Fruit fly (Drosophila melanogaster) whole organism, embryonic: ENCODE data around the gene Rbfox1.

Experiments
- Bgb ChIP-seq: fragments of 200-800 bp; sonication (Bioruptor generic); IDR thresholded peaks from 2 replicates; pipeline ENCODE4 v1.3.6; 2022; ENCODE audit warnings: missing biosample characterization, missing genetic modification characterization; ENCODE audit not compliant: partially characterized antibody
- Blimp-1 ChIP-seq: fragments of 200-800 bp; sonication (Bioruptor generic); optimal IDR thresholded peaks from 3 replicates; lab custom pipeline; 2018; ENCODE audit warnings: missing biosample characterization, missing genetic modification characterization, mild to moderate bottlenecking, moderate library complexity, missing genetic modification reagents
- C15 ChIP-seq: fragments of 200-800 bp; sonication (Bioruptor generic); IDR thresholded peaks from 3 replicates; pipeline ENCODE4 v1.3.6; 2022; ENCODE audit warnings: missing biosample characterization, missing genetic modification characterization
- CG10267 ChIP-seq: fragments of 200-800 bp; sonication (Bioruptor generic); optimal IDR thresholded peaks from 2 replicates; lab custom pipeline; 2018; ENCODE audit warnings: missing biosample characterization, mild to moderate bottlenecking, missing genetic modification characterization, moderate library complexity
- CG10565 ChIP-seq: fragments of 200-800 bp; sonication (Bioruptor generic); optimal IDR thresholded peaks from 3 replicates; lab custom pipeline; 2016; ENCODE audit warnings: missing biosample characterization, mild to moderate bottlenecking, missing genetic modification characterization
- CG11696 ChIP-seq: fragments of 200-800 bp; sonication (Bioruptor generic); IDR thresholded peaks from 2 replicates; pipeline ENCODE4 v1.3.6; 2022; ENCODE audit warnings: missing biosample characterization, missing genetic modification characterization
- CG13287 ChIP-seq: fragments of 200-800 bp; sonication (Bioruptor generic); IDR thresholded peaks from 2 replicates; pipeline ENCODE4 v1.3.6; 2022; ENCODE audit warnings: missing biosample characterization, missing genetic modification characterization; ENCODE audit not compliant: partially characterized antibody
- CG14441 ChIP-seq: fragments of 200-800 bp; sonication (Bioruptor generic); IDR thresholded peaks from 2 replicates; pipeline ENCODE4 v1.3.6; 2022; ENCODE audit warnings: missing biosample characterization, missing genetic modification characterization
- CG15601 ChIP-seq: fragments of 200-800 bp; sonication (Bioruptor generic); optimal IDR thresholded peaks from 3 replicates; lab custom pipeline; 2019; ENCODE audit warnings: missing biosample characterization, mild to moderate bottlenecking, missing genetic modification characterization, moderate library complexity
- CG15696 ChIP-seq: fragments of 200-800 bp; sonication (Bioruptor generic); optimal IDR thresholded peaks from 2 replicates; lab custom pipeline; 2019; ENCODE audit warnings: missing biosample characterization, mild to moderate bottlenecking, missing genetic modification characterization, moderate library complexity
- CG1603 ChIP-seq: fragments of 200-800 bp; sonication (Bioruptor generic); optimal IDR thresholded peaks from 2 replicates; lab custom pipeline; 2019; ENCODE audit warnings: missing biosample characterization, mild to moderate bottlenecking, missing genetic modification characterization, moderate library complexity
- CG17802 ChIP-seq: fragments of 200-800 bp; sonication (Bioruptor generic); optimal IDR thresholded peaks from 2 replicates; lab custom pipeline; 2018; ENCODE audit warnings: missing biosample characterization, mild to moderate bottlenecking, missing genetic modification characterization, moderate library complexity
- CG2712 ChIP-seq: fragments of 200-800 bp; optimal IDR thresholded peaks from 3 replicates; lab custom pipeline; 2019; ENCODE audit warnings: missing biosample characterization, mild to moderate bottlenecking, missing genetic modification characterization, moderate library complexity
- CG30403 ChIP-seq: fragments of 200-800 bp; sonication (Bioruptor generic); optimal IDR thresholded peaks from 3 replicates; lab custom pipeline; 2016; ENCODE audit warnings: missing biosample characterization, missing genetic modification characterization
- CG34376 ChIP-seq: fragments of 200-800 bp; sonication (Bioruptor generic); optimal IDR thresholded peaks from 2 replicates; lab custom pipeline; 2018; ENCODE audit warnings: missing biosample characterization, mild to moderate bottlenecking, missing genetic modification characterization
- CG3838 ChIP-seq: fragments of 200-800 bp; sonication (Bioruptor generic); optimal IDR thresholded peaks from 3 replicates; lab custom pipeline; 2016; ENCODE audit warnings: missing biosample characterization, missing genetic modification characterization
- CG42726 ChIP-seq: fragments of 200-800 bp; sonication (Bioruptor generic); IDR thresholded peaks from 2 replicates; pipeline ENCODE4 v1.3.6; 2022; ENCODE audit warnings: missing biosample characterization, missing genetic modification characterization; ENCODE audit not compliant: partially characterized antibody
- CG43689 ChIP-seq: fragments of 200-800 bp; sonication (Bioruptor generic); IDR thresholded peaks from 2 replicates; pipeline ENCODE4 v1.3.6; 2022; ENCODE audit warnings: missing biosample characterization, missing genetic modification characterization
- CG4707 ChIP-seq: fragments of 200-800 bp; sonication (Bioruptor generic); optimal IDR thresholded peaks from 2 replicates; lab custom pipeline; 2018; ENCODE audit warnings: missing biosample characterization, mild to moderate bottlenecking, missing genetic modification characterization, moderate library complexity
- CG4730 ChIP-seq: fragments of 200-800 bp; sonication (Bioruptor generic); IDR thresholded peaks from 2 replicates; pipeline ENCODE4 v1.3.6; 2022; ENCODE audit warnings: missing biosample characterization, missing genetic modification characterization
- CG5953 ChIP-seq: fragments of 200-800 bp; sonication (Bioruptor generic); IDR thresholded peaks from 2 replicates; pipeline ENCODE4 v1.3.6; 2022; ENCODE audit warnings: missing biosample characterization, missing genetic modification characterization
- CG6854 ChIP-seq: fragments of 200-800 bp; sonication (Bioruptor generic); optimal IDR thresholded peaks from 3 replicates; lab custom pipeline; 2017; ENCODE audit warnings: missing biosample characterization, mild to moderate bottlenecking, missing genetic modification characterization
- CG7357 ChIP-seq: fragments of 200-800 bp; sonication (Bioruptor generic); IDR thresholded peaks from 3 replicates; pipeline ENCODE4 v1.3.6; 2022; ENCODE audit warnings: missing biosample characterization, missing genetic modification characterization
- CG7928 ChIP-seq: fragments of 200-800 bp; sonication (Bioruptor generic); optimal IDR thresholded peaks from 2 replicates; lab custom pipeline; 2017; ENCODE audit warnings: missing biosample characterization, mild to moderate bottlenecking, missing genetic modification characterization
- CG8290 ChIP-seq, 3 experiments: fragments of 200-800 bp; sonication (Bioruptor generic); optimal IDR thresholded peaks; 2 replicates each; lab custom pipeline; 2016 to 2019; ENCODE audit warnings: missing biosample characterization in 3 of 3, missing genetic modification characterization in 3 of 3, mild to moderate bottlenecking in 2 of 3, moderate library complexity in 1 of 3
- CG8359 ChIP-seq: fragments of 200-800 bp; sonication (Bioruptor generic); optimal IDR thresholded peaks from 2 replicates; lab custom pipeline; 2017; ENCODE audit warnings: missing biosample characterization, mild to moderate bottlenecking, missing genetic modification characterization, borderline replicate concordance
- CG8765 ChIP-seq: fragments of 200-800 bp; sonication (Bioruptor generic); IDR thresholded peaks from 2 replicates; pipeline ENCODE4 v1.3.6; 2022; ENCODE audit warnings: missing biosample characterization, missing genetic modification characterization
- CrebB ChIP-seq: fragments of 200-800 bp; sonication (Bioruptor generic); optimal IDR thresholded peaks from 3 replicates; lab custom pipeline; 2018; ENCODE audit warnings: missing biosample characterization, mild to moderate bottlenecking, missing genetic modification characterization
- Ets97D ChIP-seq: fragments of 200-800 bp; sonication (Bioruptor generic); optimal IDR thresholded peaks from 3 replicates; lab custom pipeline; 2016; ENCODE audit warnings: missing biosample characterization, missing genetic modification characterization
- Hand ChIP-seq: fragments of 200-800 bp; sonication (Bioruptor generic); optimal IDR thresholded peaks from 2 replicates; lab custom pipeline; 2017; ENCODE audit warnings: mild to moderate bottlenecking, missing biosample characterization, missing genetic modification reagents, missing genetic modification characterization
- HmgD ChIP-seq: fragments of 200-800 bp; sonication (Bioruptor generic); optimal IDR thresholded peaks from 3 replicates; lab custom pipeline; 2016; ENCODE audit warnings: missing biosample characterization, missing genetic modification characterization
- Lim3 ChIP-seq: fragments of 200-800 bp; sonication (Bioruptor generic); IDR thresholded peaks from 2 replicates; pipeline ENCODE4 v1.3.6; 2022; ENCODE audit warnings: missing biosample characterization, missing genetic modification characterization
- Mad ChIP-seq: fragments of 200-800 bp; sonication (Bioruptor generic); optimal IDR thresholded peaks from 2 replicates; lab custom pipeline; 2016; ENCODE audit warnings: missing biosample characterization, missing genetic modification characterization
- Max ChIP-seq: fragments of 200-800 bp; sonication (Bioruptor generic); optimal IDR thresholded peaks from 2 replicates; lab custom pipeline; 2016; ENCODE audit warnings: missing biosample characterization, mild to moderate bottlenecking, missing genetic modification characterization
- Nf-YC ChIP-seq: fragments of 200-800 bp; optimal IDR thresholded peaks from 3 replicates; lab custom pipeline; 2019; ENCODE audit warnings: missing biosample characterization, mild to moderate bottlenecking, missing genetic modification characterization, moderate library complexity
- Xrp1 ChIP-seq: fragments of 200-800 bp; sonication (Bioruptor generic); IDR thresholded peaks from 2 replicates; pipeline ENCODE4 v1.3.6; 2022; ENCODE audit warnings: missing biosample characterization, missing genetic modification characterization
- ara ChIP-seq: fragments of 200-800 bp; sonication (Bioruptor generic); IDR thresholded peaks from 2 replicates; pipeline ENCODE4 v1.3.6; 2022; ENCODE audit warnings: missing biosample characterization, missing genetic modification characterization
- az2 ChIP-seq: fragments of 200-800 bp; sonication (Bioruptor generic); optimal IDR thresholded peaks from 3 replicates; lab custom pipeline; 2016; ENCODE audit warnings: missing biosample characterization, missing genetic modification characterization
- danr ChIP-seq: fragments of 200-800 bp; sonication (Bioruptor generic); IDR thresholded peaks from 2 replicates; pipeline ENCODE4 v1.3.6; 2022; ENCODE audit warnings: missing biosample characterization, missing genetic modification characterization
- dimm ChIP-seq: fragments of 200-800 bp; sonication (Bioruptor generic); IDR thresholded peaks from 2 replicates; pipeline ENCODE4 v1.3.6; 2022; ENCODE audit warnings: missing biosample characterization, missing genetic modification characterization
- fd3F ChIP-seq: fragments of 200-800 bp; sonication (Bioruptor generic); optimal IDR thresholded peaks from 2 replicates; lab custom pipeline; 2018; ENCODE audit warnings: missing biosample characterization, mild to moderate bottlenecking, missing genetic modification characterization, moderate library complexity
- hb ChIP-seq: fragments of 200-800 bp; sonication (Bioruptor generic); IDR thresholded peaks from 3 replicates; pipeline ENCODE4 v1.3.6; 2022; ENCODE audit warnings: missing biosample characterization, missing genetic modification characterization; ENCODE audit not compliant: partially characterized antibody
- hth ChIP-seq: fragments of >200 bp; optimal IDR thresholded peaks from 2 replicates; lab custom pipeline; 2017; ENCODE audit warnings: inconsistent platforms
- ind ChIP-seq: fragments of 200-800 bp; sonication (Bioruptor generic); optimal IDR thresholded peaks from 3 replicates; lab custom pipeline; 2016; ENCODE audit warnings: missing biosample characterization, missing genetic modification characterization
- phol ChIP-seq: fragments of 200-800 bp; sonication (Bioruptor generic); optimal IDR thresholded peaks from 3 replicates; lab custom pipeline; 2018; ENCODE audit warnings: missing biosample characterization, mild to moderate bottlenecking, missing genetic modification characterization, moderate library complexity
- ro ChIP-seq: fragments of 200-800 bp; sonication (Bioruptor generic); IDR thresholded peaks from 2 replicates; pipeline ENCODE4 v1.3.6; 2022; ENCODE audit warnings: missing biosample characterization, missing genetic modification characterization
- row ChIP-seq: fragments of 200-800 bp; sonication (Bioruptor generic); IDR thresholded peaks from 3 replicates; pipeline ENCODE4 v1.3.6; 2022; ENCODE audit warnings: missing biosample characterization, missing genetic modification characterization
- sna ChIP-seq: fragments of 200-800 bp; sonication (Bioruptor generic); IDR thresholded peaks from 2 replicates; pipeline ENCODE4 v1.3.6; 2022; ENCODE audit warnings: missing biosample characterization, missing genetic modification characterization; ENCODE audit not compliant: partially characterized antibody
- sug ChIP-seq: fragments of 200-800 bp; optimal IDR thresholded peaks from 2 replicates; lab custom pipeline; 2019; ENCODE audit warnings: missing biosample characterization, mild to moderate bottlenecking, missing genetic modification characterization, moderate library complexity
- tx ChIP-seq: fragments of 200-800 bp; sonication (Bioruptor generic); optimal IDR thresholded peaks from 2 replicates; lab custom pipeline; 2016; ENCODE audit warnings: missing biosample characterization, missing genetic modification characterization

Gene Rbfox1

DNA sequence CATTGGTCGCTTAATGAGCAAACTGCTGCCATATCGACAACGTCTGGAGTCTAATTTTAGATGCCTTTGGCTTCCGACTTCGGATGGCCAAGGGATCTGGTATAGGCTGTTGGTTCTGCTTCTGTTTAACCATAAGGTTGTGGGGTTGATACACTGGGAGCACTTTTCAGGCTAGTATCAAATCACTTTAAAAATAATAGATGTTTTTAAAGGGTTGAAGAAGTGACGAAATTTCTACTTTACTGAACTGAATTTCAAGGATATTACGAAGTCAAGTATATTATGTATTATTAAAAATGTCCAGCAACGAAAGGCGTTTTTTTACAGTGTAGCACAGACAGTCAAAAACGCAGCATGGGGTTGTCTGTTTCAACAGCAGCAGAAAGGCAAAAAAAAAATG lies 73.3 kb downstream of the Rbfox1 start (continued):
- peak; percentile 64 for TF ChIP-seq ro (GFP tag; lab: Robert Waterston, UW)
- TF ChIP-seq ind (GFP tag; lab: Kevin White, UChicago), result peak; percentile 78
- TF ChIP-seq CG11696 (GFP tag; lab: Robert Waterston, UW), result peak; percentile 69
- peak; percentile 94 for TF ChIP-seq CG15696 (tag; lab: Kevin White, UChicago)
- TF ChIP-seq C15, result no peak
- peak; percentile 77 for TF ChIP-seq CG4707 (GFP tag; lab: Kevin White, UChicago)
- peak; percentile 69 for TF ChIP-seq CG5953 (GFP tag; lab: Robert Waterston, UW)
- peak; percentile 59 for TF ChIP-seq CG6854 (GFP tag; lab: Kevin White, UChicago)
- TF ChIP-seq CrebB, result peak; percentile 69
- peak; percentile 71 for TF ChIP-seq danr (GFP tag; lab: Robert Waterston, UW)
- peak; percentile 86 for TF ChIP-seq az2
- peak; percentile 94 for TF ChIP-seq Xrp1
- TF ChIP-seq HmgD (GFP tag; lab: Kevin White, UChicago), result no peak
- TF ChIP-seq CG42726 (GFP tag; lab: Robert Waterston, UW), result no peak
- TF ChIP-seq CG4730 (GFP tag; lab: Robert Waterston, UW), result peak; percentile 59; the same call in 1 of the 2 replicates
- TF ChIP-seq tx (GFP tag; lab: Kevin White, UChicago), result peak; percentile 67
- peak; percentile 36 for TF ChIP-seq CG3838 (GFP tag; lab: Kevin White, UChicago)
- TF ChIP-seq hth (lab: Kevin White, UChicago), result no peak
- TF ChIP-seq CG10565 (GFP tag; lab: Kevin White, UChicago), result peak; percentile 59
- peak; percentile 82 for TF ChIP-seq CG8765 (GFP tag; lab: Robert Waterston, UW)
- TF ChIP-seq Lim3 (GFP tag; lab: Robert Waterston, UW), result peak; percentile 49; the same call in 1 of the 2 replicates
- TF ChIP-seq CG2712 (tag; lab: Kevin White, UChicago), result peak; percentile 94
- TF ChIP-seq Mad (GFP tag; lab: Kevin White, UChicago), result peak; percentile 57
- TF ChIP-seq CG10267 (tag; lab: Kevin White, UChicago), result peak; percentile 91
- TF ChIP-seq row, result peak; percentile 91
- TF ChIP-seq CG34376 (GFP tag; lab: Kevin White, UChicago), result no peak
- TF ChIP-seq dimm (GFP tag; lab: Robert Waterston, UW), result no peak
- TF ChIP-seq Hand (GFP tag; lab: Kevin White, UChicago), result peak; percentile 67
- peak; percentile 91 for TF ChIP-seq phol (tag; lab: Kevin White, UChicago)
- peak; percentile 73 for TF ChIP-seq Max (GFP tag; lab: Kevin White, UChicago)
- no peak for TF ChIP-seq CG13287 (GFP tag; lab: Robert Waterston, UW)
- TF ChIP-seq hb, result no peak
- TF ChIP-seq CG8290 (GFP tag; optimal IDR thresholded peaks at IDR 0.05; lab: Kevin White, UChicago), result peak; percentile 67
- TF ChIP-seq CG8290 (tag; optimal IDR thresholded peaks at IDR 0.05; lab: Kevin White, UChicago), result peak; percentile 36 to 64
- TF ChIP-seq CG7928, result peak; percentile 4
- peak; percentile 82 for TF ChIP-seq CG30403
- TF ChIP-seq ara (GFP tag; lab: Robert Waterston, UW), result peak; percentile 93
- TF ChIP-seq Blimp-1 (GFP tag; lab: Kevin White, UChicago), result peak; percentile 92
- peak; percentile 77 for TF ChIP-seq CG14441 (GFP tag; lab: Robert Waterston, UW)
- TF ChIP-seq CG1603 (tag; lab: Kevin White, UChicago), result peak; percentile 92
- TF ChIP-seq sug (tag; lab: Kevin White, UChicago), result peak; percentile 40
- peak; percentile 50 for TF ChIP-seq Ets97D
- peak; percentile 78 for TF ChIP-seq CG8359 (GFP tag; lab: Kevin White, UChicago)
- TF ChIP-seq Bgb (GFP tag; lab: Robert Waterston, UW), result no peak
- peak; percentile 80 for TF ChIP-seq CG15601 (tag; lab: Kevin White, UChicago)
- peak; percentile 45 for TF ChIP-seq Nf-YC (tag; lab: Kevin White, UChicago)
- TF ChIP-seq CG7357 (GFP tag; lab: Robert Waterston, UW), result peak; percentile 72; the same call in 2 of the 3 replicates
- TF ChIP-seq CG17802 (tag; lab: Kevin White, UChicago), result peak; percentile 57
- 0 out of 2 replicates have a peak, but pooled peaks have one; percentile 12 for TF ChIP-seq CG43689 (GFP tag; lab: Robert Waterston, UW)
- TF ChIP-seq fd3F (GFP tag; lab: Kevin White, UChicago), result peak; percentile 23
- no peak for TF ChIP-seq sna (GFP tag; lab: Robert Waterston, UW)
